Fruit fly (Drosophila melanogaster) whole organism, wandering third instar larva: ENCODE measurements around the gene fusl.
A peak's percentile ranks its signal among the peaks of the same experiment; 100 is the strongest.

ENCODE experiments used
- Abd-B ChIP-seq: fragments of >200 bp; optimal IDR thresholded peaks from 2 replicates; lab custom pipeline; 2017; ENCODE audit warnings: missing biosample characterization, missing genetic modification characterization
- CG32264 ChIP-seq: fragments of 200-800 bp; sonication (Bioruptor generic); optimal IDR thresholded peaks from 2 replicates; lab custom pipeline; 2016; ENCODE audit warnings: missing biosample characterization, missing genetic modification characterization
- CG9705 ChIP-seq: fragments of 200-800 bp; sonication (Bioruptor generic); optimal IDR thresholded peaks from 2 replicates; lab custom pipeline; 2018; ENCODE audit warnings: missing biosample characterization, mild to moderate bottlenecking, missing genetic modification characterization
- CrebA ChIP-seq: fragments of 200-800 bp; sonication (Bioruptor generic); optimal IDR thresholded peaks from 2 replicates; lab custom pipeline; 2016; ENCODE audit warnings: missing biosample characterization, mild to moderate bottlenecking, missing genetic modification characterization, borderline replicate concordance
- Dfd ChIP-seq: fragments of >200 bp; optimal IDR thresholded peaks from 2 replicates; lab custom pipeline; 2017; ENCODE audit warnings: missing biosample characterization, missing genetic modification characterization
- Dif ChIP-seq: fragments of 200-275, 200-300 bp; sonication (Bioruptor generic); optimal IDR thresholded peaks from 2 replicates; lab custom pipeline; 2018; ENCODE audit warnings: missing biosample characterization, missing genetic modification characterization; ENCODE audit not compliant: partially characterized antibody
- GATAd ChIP-seq: sonication (Bioruptor generic); optimal IDR thresholded peaks from 2 replicates; lab custom pipeline; 2016; ENCODE audit warnings: missing biosample characterization, missing genetic modification characterization
- HLH106 ChIP-seq: fragments of 200-800 bp; optimal IDR thresholded peaks from 3 replicates; lab custom pipeline; 2019; ENCODE audit warnings: missing biosample characterization, mild to moderate bottlenecking, missing genetic modification characterization, moderate library complexity
- Hnf4 ChIP-seq: fragments of 200-800 bp; sonication (Bioruptor generic); optimal IDR thresholded peaks from 2 replicates; lab custom pipeline; 2016; ENCODE audit warnings: missing biosample characterization, mild to moderate bottlenecking, missing genetic modification characterization
- Hr78 ChIP-seq: fragments of >200 bp; optimal IDR thresholded peaks from 2 replicates; lab custom pipeline; 2017; ENCODE audit warnings: missing biosample characterization, missing genetic modification characterization
- Hr83 ChIP-seq: fragments of 200-300 bp; sonication (Bioruptor generic); optimal IDR thresholded peaks from 2 replicates; lab custom pipeline; 2016; ENCODE audit warnings: missing biosample characterization, mild to moderate bottlenecking, missing genetic modification characterization, moderate library complexity; ENCODE audit not compliant: poor library complexity, severe bottlenecking
- Jra ChIP-seq: sonication (Bioruptor generic); optimal IDR thresholded peaks from 2 replicates; lab custom pipeline; 2016; ENCODE audit warnings: missing biosample characterization, missing genetic modification characterization
- Mio ChIP-seq: sonication (Bioruptor generic); optimal IDR thresholded peaks from 2 replicates; lab custom pipeline; 2016; ENCODE audit warnings: missing biosample characterization, missing genetic modification characterization
- Myc ChIP-seq: fragments of >200 bp; optimal IDR thresholded peaks from 2 replicates; lab custom pipeline; 2017
- N ChIP-seq: fragments of >200 bp; optimal IDR thresholded peaks from 2 replicates; lab custom pipeline; 2018; ENCODE audit warnings: missing biosample characterization, missing external identifiers, missing genetic modification characterization
- OdsH ChIP-seq: fragments of 200-800 bp; sonication (Bioruptor generic); optimal IDR thresholded peaks from 2 replicates; lab custom pipeline; 2016; ENCODE audit warnings: missing biosample characterization, mild to moderate bottlenecking, missing genetic modification characterization
- Rel ChIP-seq, 2 experiments: fragments of 200-800 bp; sonication (Bioruptor generic) in 1 of 2; optimal IDR thresholded peaks; 2 replicates in 1 of 2; 3 replicates in 1 of 2; lab custom pipeline; 2016 to 2019; ENCODE audit warnings: mild to moderate bottlenecking in 2 of 2, missing biosample characterization in 2 of 2, missing genetic modification characterization in 2 of 2, moderate library complexity in 1 of 2
- Sp1 ChIP-seq: fragments of 200-800 bp; sonication (Bioruptor generic); optimal IDR thresholded peaks from 3 replicates; lab custom pipeline; 2019; ENCODE audit warnings: missing biosample characterization, mild to moderate bottlenecking, missing genetic modification characterization, moderate library complexity
- Vsx2 ChIP-seq: fragments of 200-300, 225-300 bp; sonication (Bioruptor generic); optimal IDR thresholded peaks from 2 replicates; lab custom pipeline; 2018; ENCODE audit warnings: missing biosample characterization, missing genetic modification characterization; ENCODE audit not compliant: partially characterized antibody
- br ChIP-seq: fragments of 200-800 bp; sonication (Bioruptor generic); optimal IDR thresholded peaks from 2 replicates; lab custom pipeline; 2016; ENCODE audit warnings: missing biosample characterization, missing genetic modification characterization
- brk ChIP-seq: fragments of 200-800 bp; sonication (Bioruptor generic); optimal IDR thresholded peaks from 2 replicates; lab custom pipeline; 2016; ENCODE audit warnings: missing biosample characterization, mild to moderate bottlenecking, missing genetic modification characterization
- dl ChIP-seq, 2 experiments: fragments of 175-275, 200-275 bp in 1 of 2; fragments of 200-275 bp in 1 of 2; sonication (Bioruptor generic); optimal IDR thresholded peaks; lab custom pipeline; 2018; ENCODE audit warnings: mild to moderate bottlenecking in 2 of 2, missing biosample characterization in 2 of 2, missing genetic modification characterization in 2 of 2, moderate library complexity in 2 of 2; ENCODE audit not compliant: partially characterized antibody in 2 of 2, insufficient read depth in 1 of 2
- dmrt93B ChIP-seq: fragments of 200-800 bp; sonication (Bioruptor generic); optimal IDR thresholded peaks from 2 replicates; lab custom pipeline; 2018; ENCODE audit warnings: missing biosample characterization, mild to moderate bottlenecking, missing genetic modification characterization
- dsf ChIP-seq: sonication (Bioruptor generic); optimal IDR thresholded peaks from 2 replicates; lab custom pipeline; 2016; ENCODE audit warnings: missing biosample characterization, missing genetic modification characterization, borderline replicate concordance
- ey ChIP-seq: fragments of 200-800 bp; sonication (Bioruptor generic); optimal IDR thresholded peaks from 2 replicates; lab custom pipeline; 2016; ENCODE audit warnings: missing biosample characterization, missing genetic modification characterization
- foxo ChIP-seq, 2 experiments: fragments of 200-800 bp; sonication (Bioruptor generic); optimal IDR thresholded peaks; 2 replicates in 1 of 2; 3 replicates in 1 of 2; lab custom pipeline; 2016 to 2017; ENCODE audit warnings: missing biosample characterization in 2 of 2, missing genetic modification characterization in 2 of 2
- fru ChIP-seq: fragments of 200-800 bp; sonication (Bioruptor generic); optimal IDR thresholded peaks from 3 replicates; lab custom pipeline; 2016; ENCODE audit warnings: missing biosample characterization, mild to moderate bottlenecking, missing genetic modification characterization
- h ChIP-seq: fragments of 200-800 bp; sonication (Bioruptor generic); optimal IDR thresholded peaks from 3 replicates; lab custom pipeline; 2016; ENCODE audit warnings: missing biosample characterization, mild to moderate bottlenecking, missing genetic modification characterization
- jim ChIP-seq: fragments of 175-275, 200-325 bp; sonication (Bioruptor generic); optimal IDR thresholded peaks from 2 replicates; lab custom pipeline; 2016; ENCODE audit warnings: missing biosample characterization, mild to moderate bottlenecking, missing genetic modification characterization
- lola ChIP-seq: fragments of >200 bp; optimal IDR thresholded peaks from 2 replicates; lab custom pipeline; 2017; ENCODE audit warnings: missing biosample characterization, missing genetic modification characterization
- pan ChIP-seq: fragments of >200 bp; optimal IDR thresholded peaks from 2 replicates; lab custom pipeline; 2017
- psq ChIP-seq: fragments of 200-800 bp; sonication (Bioruptor generic); optimal IDR thresholded peaks from 3 replicates; lab custom pipeline; 2017; ENCODE audit warnings: missing biosample characterization, mild to moderate bottlenecking, missing genetic modification characterization, moderate library complexity
- rgr ChIP-seq: fragments of 200-800 bp; sonication (Bioruptor generic); optimal IDR thresholded peaks from 3 replicates; lab custom pipeline; 2016; ENCODE audit warnings: missing biosample characterization, mild to moderate bottlenecking, missing genetic modification characterization
- sage ChIP-seq: fragments of 200-800 bp; sonication (Bioruptor generic); optimal IDR thresholded peaks from 2 replicates; lab custom pipeline; 2016; ENCODE audit warnings: missing biosample characterization, mild to moderate bottlenecking, missing genetic modification characterization
- sv ChIP-seq: fragments of 200-800 bp; sonication (Bioruptor generic); optimal IDR thresholded peaks from 3 replicates; lab custom pipeline; 2016; ENCODE audit warnings: missing biosample characterization, missing genetic modification characterization
- tai ChIP-seq: sonication (Bioruptor generic); optimal IDR thresholded peaks from 2 replicates; lab custom pipeline; 2016; ENCODE audit warnings: missing biosample characterization, missing genetic modification characterization
- usp ChIP-seq: fragments of >200 bp; optimal IDR thresholded peaks from 2 replicates; lab custom pipeline; 2017; ENCODE audit warnings: missing biosample characterization, missing genetic modification characterization
- woc ChIP-seq: sonication (Bioruptor generic); optimal IDR thresholded peaks from 2 replicates; lab custom pipeline; 2016; ENCODE audit warnings: missing biosample characterization, mild to moderate bottlenecking, missing genetic modification characterization

fusl gene

DNA sequence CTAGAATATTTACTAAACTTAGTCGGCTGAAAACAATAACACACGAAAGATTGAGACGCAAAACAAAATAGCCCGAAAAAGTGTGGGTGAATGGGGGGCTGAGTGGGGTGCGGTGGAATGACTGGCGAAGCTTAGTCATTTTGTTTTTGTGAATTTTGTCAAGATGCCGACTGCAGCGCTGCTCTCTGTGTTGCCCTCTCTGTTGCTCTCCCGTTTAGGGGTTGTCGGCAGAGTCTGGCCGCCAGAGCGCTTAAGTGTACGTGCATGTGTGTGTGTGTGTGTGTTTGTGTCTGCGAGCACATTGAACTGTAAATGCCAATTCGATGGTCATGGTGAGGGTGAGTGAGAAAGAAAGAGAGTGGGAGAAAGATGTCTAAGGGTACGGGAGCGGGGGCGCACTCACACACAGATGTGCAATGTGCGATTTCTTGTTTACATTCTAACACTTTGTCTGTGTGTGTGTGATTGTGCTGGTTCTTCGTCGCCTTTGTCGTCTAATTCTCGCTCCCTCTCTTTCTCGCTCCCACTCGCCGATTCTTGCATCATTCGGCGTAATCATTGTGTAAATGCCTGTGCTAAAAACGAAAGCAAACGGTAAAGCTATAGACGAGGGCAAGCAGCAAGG, 31.4 kb downstream of the fusl start (continued):
- no peak for TF ChIP-seq jim (GFP tag; lab: Kevin White, UChicago)
- TF ChIP-seq woc (GFP tag; lab: Kevin White, UChicago): peak; percentile 21
- TF ChIP-seq Abd-B (GFP tag; lab: Kevin White, UChicago): no peak
- no peak for TF ChIP-seq Dfd (GFP tag; lab: Kevin White, UChicago)
- TF ChIP-seq pan (lab: Kevin White, UChicago): no peak
- TF ChIP-seq lola (GFP tag; lab: Kevin White, UChicago): no peak

- no peak for TF ChIP-seq Myc (lab: Kevin White, UChicago)
- peak; percentile 80 for TF ChIP-seq psq
- TF ChIP-seq sv (GFP tag; lab: Kevin White, UChicago): no peak
- peak; percentile 65 for TF ChIP-seq br (GFP tag; lab: Kevin White, UChicago)
- TF ChIP-seq Hnf4 (GFP tag; lab: Kevin White, UChicago): peak; percentile 4
- peak; percentile 35 for TF ChIP-seq rgr
- TF ChIP-seq Abd-B (GFP tag; lab: Kevin White, UChicago): no peak
- TF ChIP-seq Rel (GFP tag; optimal IDR thresholded peaks at IDR 0.05; lab: Kevin White, UChicago): peak; percentile 73
- peak; percentile 78 for TF ChIP-seq Rel (tag; optimal IDR thresholded peaks at IDR 0.05; lab: Kevin White, UChicago)
- TF ChIP-seq lola (GFP tag; lab: Kevin White, UChicago): no peak
- TF ChIP-seq dmrt93B (GFP tag; lab: Kevin White, UChicago): no peak
- TF ChIP-seq tai: peak; percentile 64
- no peak for TF ChIP-seq usp (GFP tag; lab: Kevin White, UChicago)
- peak; percentile 13 for TF ChIP-seq ey (GFP tag; lab: Kevin White, UChicago)
- TF ChIP-seq Hr78 (GFP tag; lab: Kevin White, UChicago): no peak
- TF ChIP-seq fru (GFP tag; lab: Kevin White, UChicago): peak; percentile 45
- peak; percentile 71 for TF ChIP-seq jim (GFP tag; lab: Kevin White, UChicago)
- TF ChIP-seq Dfd (GFP tag; lab: Kevin White, UChicago): no peak
- no peak for TF ChIP-seq GATAd (GFP tag; lab: Kevin White, UChicago)
- TF ChIP-seq Vsx2: peak; percentile 3
- TF ChIP-seq dsf (GFP tag; lab: Kevin White, UChicago): no peak
- peak; percentile 11 for TF ChIP-seq sage (GFP tag; lab: Kevin White, UChicago)
- TF ChIP-seq CG32264 (GFP tag; lab: Kevin White, UChicago): no peak
- no peak for TF ChIP-seq pan (lab: Kevin White, UChicago)
- peak in 1 of 2 experiments; percentile 20 for TF ChIP-seq foxo (GFP tag; optimal IDR thresholded peaks at IDR 0.05; lab: Kevin White, UChicago)
- TF ChIP-seq woc (GFP tag; lab: Kevin White, UChicago): no peak
- peak; percentile 80 for TF ChIP-seq CrebA (GFP tag; lab: Kevin White, UChicago)
- TF ChIP-seq CG9705 (GFP tag; lab: Kevin White, UChicago): no peak
- peak; percentile 20 for TF ChIP-seq brk (GFP tag; lab: Kevin White, UChicago)
- TF ChIP-seq N (GFP tag; lab: Kevin White, UChicago): peak; percentile 6
- peak; percentile 25 for TF ChIP-seq Jra
- TF ChIP-seq OdsH (GFP tag; lab: Kevin White, UChicago): peak; percentile 35
- TF ChIP-seq HLH106 (tag; lab: Kevin White, UChicago): no peak
- peak; percentile 22 for TF ChIP-seq Hr83 (GFP tag; lab: Kevin White, UChicago)
- TF ChIP-seq h (GFP tag; lab: Kevin White, UChicago): peak; percentile 80
- peak in 1 of 2 experiments; percentile 11 for TF ChIP-seq dl (GFP tag; optimal IDR thresholded peaks at IDR 0.05; lab: Kevin White, UChicago; ENCODE audit: insufficient read depth in 1 of 2, partially characterized antibody in 2 of 2)
- TF ChIP-seq Sp1 (GFP tag; lab: Kevin White, UChicago): peak; percentile 33
- peak; percentile 5 for TF ChIP-seq Mio (GFP tag; lab: Kevin White, UChicago)
- no peak for TF ChIP-seq Dif (GFP tag; lab: Kevin White, UChicago)
Measured at dm6 chr2L:5305240-5305875, 32.5 kb downstream of the fusl start.
